Fruit fly (Drosophila melanogaster): Measurements from ENCODE around the gene emei.

emei gene

DNA sequence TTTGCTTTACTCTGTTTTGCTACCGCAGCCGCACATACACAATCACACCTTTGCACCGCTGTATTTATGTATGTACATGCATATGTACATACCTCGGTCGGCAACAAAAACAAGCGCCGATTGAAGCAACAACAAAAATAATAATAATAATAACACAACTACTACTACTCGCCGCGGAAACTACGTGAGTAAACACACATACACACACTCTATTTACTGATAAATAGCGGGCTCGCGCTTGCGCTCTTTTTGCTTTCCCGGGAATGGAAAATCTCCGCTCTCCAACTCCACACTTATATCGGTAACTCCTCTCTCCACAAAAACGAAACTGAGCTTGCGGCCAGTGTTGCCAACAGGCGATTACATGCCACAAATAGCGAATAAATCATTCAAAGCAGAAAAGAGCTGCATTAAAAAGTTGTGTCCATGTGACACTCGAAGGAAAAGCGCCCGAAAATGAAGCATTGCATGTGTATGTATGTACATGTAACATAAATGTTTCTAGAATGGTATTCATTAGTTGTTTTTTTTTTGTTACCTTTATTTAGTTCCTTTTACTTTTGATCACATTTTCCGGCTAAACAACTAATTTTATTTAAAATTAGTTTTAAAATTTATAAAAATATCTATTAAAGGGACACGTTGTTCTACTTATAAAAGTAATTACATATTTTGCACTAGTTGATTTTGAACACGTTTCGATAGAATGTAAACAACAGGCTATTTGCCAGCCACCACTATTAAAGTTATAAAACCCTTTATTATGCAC, 9.3 kb downstream of the emei start (continued):
- TF ChIP-seq hb (GFP tag; IDR thresholded peaks at IDR 0.05; ENCODE audit: partially characterized antibody) (no peak), ems (GFP tag; optimal IDR thresholded peaks at IDR 0.05) (peak; percentile 15), CG17829 (tag; optimal IDR thresholded peaks at IDR 0.05) (peak; percentile 50), Hey (tag; optimal IDR thresholded peaks at IDR 0.05) (peak; percentile 84), pzg (GFP tag; optimal IDR thresholded peaks at IDR 0.05) (peak; percentile 14), NFAT (GFP tag; IDR thresholded peaks at IDR 0.05) (peak; percentile 70; the same call in 1 of the 2 replicates), caup (GFP tag; optimal IDR thresholded peaks at IDR 0.05; ENCODE audit: severe bottlenecking) (peak; percentile 86), CG12155 (GFP tag; optimal IDR thresholded peaks at IDR 0.05) (peak; percentile 61), CG2120 (GFP tag; optimal IDR thresholded peaks at IDR 0.05) (peak; percentile 56), CG17912 (GFP tag; optimal IDR thresholded peaks at IDR 0.05) (peak; percentile 92), Antp (GFP tag; optimal IDR thresholded peaks at IDR 0.05) (peak; percentile 35), mld (GFP tag; IDR thresholded peaks at IDR 0.05; ENCODE audit: partially characterized antibody) (no peak), CG9215 (GFP tag; IDR thresholded peaks at IDR 0.05) (peak; percentile 60), grau (tag; optimal IDR thresholded peaks at IDR 0.05) (peak; percentile 38), D19A (tag; optimal IDR thresholded peaks at IDR 0.05) (peak; percentile 53), Adf1 (GFP tag; IDR thresholded peaks at IDR 0.05) (peak; percentile 77), Dbx (GFP tag; IDR thresholded peaks at IDR 0.05) (peak; percentile 84; the same call in 2 of the 3 replicates), Hmr (GFP tag; optimal IDR thresholded peaks at IDR 0.05) (peak; percentile 89), CG2202 (tag; optimal IDR thresholded peaks at IDR 0.05) (peak; percentile 69), CG14860 (GFP tag; IDR thresholded peaks at IDR 0.05; ENCODE audit: partially characterized antibody) (no peak), shn (GFP tag; optimal IDR thresholded peaks at IDR 0.05) (peak; percentile 58), CG7271 (tag; optimal IDR thresholded peaks at IDR 0.05) (peak; percentile 71), CG18011 (GFP tag; optimal IDR thresholded peaks at IDR 0.05) (peak; percentile 23), CG31441 (GFP tag; IDR thresholded peaks at IDR 0.05) (peak; percentile 25), yki (optimal IDR thresholded peaks at IDR 0.05) (peak; percentile 26), slbo (GFP tag; IDR thresholded peaks at IDR 0.05) (peak; percentile 20; the same call in 1 of the 2 replicates), schlank (tag; optimal IDR thresholded peaks at IDR 0.05) (peak; percentile 85), CG11696 (GFP tag; IDR thresholded peaks at IDR 0.05) (0 out of 2 replicates have a peak, but pooled peaks have one; percentile 26), CG13287 (GFP tag; IDR thresholded peaks at IDR 0.05; ENCODE audit: partially characterized antibody) (peak; percentile 53; the same call in 1 of the 2 replicates), tna (GFP tag; IDR thresholded peaks at IDR 0.05; ENCODE audit: partially characterized antibody) (no peak), wdn (GFP tag; IDR thresholded peaks at IDR 0.05) (peak; percentile 51; the same call in 1 of the 2 replicates), CG11504 (tag; optimal IDR thresholded peaks at IDR 0.05) (peak; percentile 30), CG3065 (GFP tag; optimal IDR thresholded peaks at IDR 0.05) (peak; percentile 34), Meics (GFP tag; optimal IDR thresholded peaks at IDR 0.05) (peak; percentile 74), CG2678 (tag; optimal IDR thresholded peaks at IDR 0.05) (peak; percentile 84), Myb (GFP tag; optimal IDR thresholded peaks at IDR 0.05) (peak; percentile 37), CG10209 (GFP tag; optimal IDR thresholded peaks at IDR 0.05) (peak; percentile 81), CG3163 (GFP tag; optimal IDR thresholded peaks at IDR 0.05) (peak; percentile 72), Nf-YC (tag; optimal IDR thresholded peaks at IDR 0.05) (peak; percentile 24), slp2 (GFP tag; optimal IDR thresholded peaks at IDR 0.05) (peak; percentile 52), gfzf (GFP tag; optimal IDR thresholded peaks at IDR 0.05) (no peak), maf-S (GFP tag; optimal IDR thresholded peaks at IDR 0.05) (peak; percentile 18), CG3847 (GFP tag; IDR thresholded peaks at IDR 0.05) (peak; percentile 54), zf30C (GFP tag; optimal IDR thresholded peaks at IDR 0.05) (peak; percentile 51), fd64A (GFP tag; optimal IDR thresholded peaks at IDR 0.05) (peak; percentile 93), CG10959 (GFP tag; IDR thresholded peaks at IDR 0.05) (no peak), CG4730 (GFP tag; IDR thresholded peaks at IDR 0.05) (no peak), dmrt11E (tag; optimal IDR thresholded peaks at IDR 0.05) (peak; percentile 44), Dref (GFP tag; IDR thresholded peaks at IDR 0.05) (no peak)
